Fruit fly (Drosophila melanogaster): ENCODE data around the gene CG31121.

DNA sequence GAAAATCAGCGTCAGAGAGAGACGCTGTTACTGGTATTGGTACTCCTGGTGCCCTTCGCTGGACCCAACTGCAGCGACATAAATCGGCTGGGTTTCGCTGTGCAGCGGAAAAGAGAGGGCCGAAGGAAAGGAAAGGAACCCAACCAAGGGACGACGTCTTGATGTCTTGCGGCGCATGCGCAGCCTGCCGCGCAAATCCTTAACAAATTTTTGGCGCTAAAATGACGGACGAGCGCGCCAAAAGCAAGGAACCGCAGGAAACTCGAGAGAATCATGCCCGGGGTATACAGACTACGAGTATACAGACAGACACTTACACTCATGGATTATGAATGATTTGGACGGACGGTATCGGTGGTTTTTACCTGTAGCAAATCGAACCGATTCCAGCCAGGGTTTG, 27.4 kb downstream of the CG31121 start:
- no peak for TF ChIP-seq CG14711 (tag; optimal IDR thresholded peaks at IDR 0.05)
- TF ChIP-seq toe (GFP tag; optimal IDR thresholded peaks at IDR 0.05), result no peak
- TF ChIP-seq ovo (GFP tag; optimal IDR thresholded peaks at IDR 0.05), result no peak
- TF ChIP-seq CG7101 (tag; optimal IDR thresholded peaks at IDR 0.05), result no peak
- TF ChIP-seq CG5204 (GFP tag; optimal IDR thresholded peaks at IDR 0.05), result no peak
- TF ChIP-seq CG1620 (GFP tag; optimal IDR thresholded peaks at IDR 0.05), result no peak
